Comparison of ENCODE assay signal across 4 fruit fly cellular contexts in genomic region chrX:7908239-7909068, dm6.
TF ChIP-seq lines count a peak whose summit lies in the region.

dpr14 (minus strand) TSS chrX:7908286.
spidey (plus strand) TSS chrX:7908931.

TF ChIP-seq in whole organism, adult, 20 proteins besides CTCF, POLR2A, EP300 and RAD21 (continued from another document):
- peak; percentile 84 for TF ChIP-seq CG12768 (GFP tag; optimal IDR thresholded peaks at IDR 0.05; lab: Kevin White, UChicago)
- TF ChIP-seq tj (GFP tag; optimal IDR thresholded peaks at IDR 0.05; lab: Kevin White, UChicago): no peak

TF ChIP-seq in whole organism, embryonic, 481 proteins besides CTCF, POLR2A, EP300 and RAD21 (continued from another document and continues in another):
- peak; percentile 89 for TF ChIP-seq esg (GFP tag; conservative IDR thresholded peaks at IDR 0.05; lab: Robert Waterston, UW)
- peak; percentile 22; the same call in 1 of the 2 replicates for TF ChIP-seq amos (GFP tag; IDR thresholded peaks at IDR 0.05; lab: Robert Waterston, UW; ENCODE audit: partially characterized antibody)
- TF ChIP-seq bab2 (GFP tag; optimal IDR thresholded peaks at IDR 0.05; lab: Kevin White, UChicago): peak; percentile 82
- peak; percentile 36 for TF ChIP-seq CG8478 (optimal IDR thresholded peaks at IDR 0.05; lab: Kevin White, UChicago)
- peak; percentile 44 to 92 for TF ChIP-seq bsh (GFP tag; optimal IDR thresholded peaks at IDR 0.05; lab: Kevin White, UChicago)
- peak; percentile 41; the same call in 1 of the 2 replicates for TF ChIP-seq dan (GFP tag; IDR thresholded peaks at IDR 0.05; lab: Robert Waterston, UW)
- peak; percentile 94 for TF ChIP-seq CG7839 (tag; optimal IDR thresholded peaks at IDR 0.05; lab: Kevin White, UChicago)
- TF ChIP-seq Trl (optimal IDR thresholded peaks at IDR 0.05; lab: Kevin White, UChicago): peak in 1 of 2 experiments; percentile 19
- peak; percentile 87 for TF ChIP-seq Trl (GFP tag; optimal IDR thresholded peaks at IDR 0.05; lab: Kevin White, UChicago)
- peak; percentile 85 for TF ChIP-seq shn (GFP tag; optimal IDR thresholded peaks at IDR 0.05; lab: Kevin White, UChicago)
- no peak for TF ChIP-seq prd (optimal IDR thresholded peaks at IDR 0.05; lab: Kevin White, UChicago)
- peak; percentile 93 for TF ChIP-seq prd (GFP tag; IDR thresholded peaks at IDR 0.05; lab: Robert Waterston, UW)
- TF ChIP-seq CG1233 (GFP tag; optimal IDR thresholded peaks at IDR 0.05; lab: Kevin White, UChicago): peak; percentile 85
- TF ChIP-seq CG8089 (GFP tag; optimal IDR thresholded peaks at IDR 0.05; lab: Kevin White, UChicago): peak; percentile 75
- TF ChIP-seq CG13775 (GFP tag; optimal IDR thresholded peaks at IDR 0.05; lab: Kevin White, UChicago): peak; percentile 86
- TF ChIP-seq tx (GFP tag; optimal IDR thresholded peaks at IDR 0.05; lab: Kevin White, UChicago): peak; percentile 86
- peak; percentile 55 for TF ChIP-seq CG3995 (GFP tag; optimal IDR thresholded peaks at IDR 0.05; lab: Kevin White, UChicago)
- peak; percentile 64 for TF ChIP-seq Usf (GFP tag; optimal IDR thresholded peaks at IDR 0.05; lab: Kevin White, UChicago)
- peak; percentile 86 for TF ChIP-seq oc (tag; optimal IDR thresholded peaks at IDR 0.05; lab: Kevin White, UChicago)
- TF ChIP-seq org-1 (GFP tag; optimal IDR thresholded peaks at IDR 0.05; lab: Kevin White, UChicago): peak; percentile 89
- no peak for TF ChIP-seq zf30C (GFP tag; optimal IDR thresholded peaks at IDR 0.05; lab: Kevin White, UChicago)
- peak; percentile 95 for TF ChIP-seq CG12769 (tag; optimal IDR thresholded peaks at IDR 0.05; lab: Kevin White, UChicago)
- TF ChIP-seq CG43689 (GFP tag; IDR thresholded peaks at IDR 0.05; lab: Robert Waterston, UW): peak; percentile 46; the same call in 1 of the 2 replicates
- TF ChIP-seq Adf1 (GFP tag; IDR thresholded peaks at IDR 0.05; lab: Robert Waterston, UW): peak; percentile 83; the same call in 1 of the 2 replicates
- peak; percentile 77 for TF ChIP-seq btn (GFP tag; optimal IDR thresholded peaks at IDR 0.05; lab: Kevin White, UChicago)
- peak; percentile 83 for TF ChIP-seq CG8944 (GFP tag; optimal IDR thresholded peaks at IDR 0.05; lab: Kevin White, UChicago)
- peak; percentile 38 for TF ChIP-seq NK7.1 (GFP tag; optimal IDR thresholded peaks at IDR 0.05; lab: Kevin White, UChicago)
- no peak for TF ChIP-seq jing (GFP tag; optimal IDR thresholded peaks at IDR 0.05; lab: Kevin White, UChicago)
- TF ChIP-seq bowl (GFP tag; IDR thresholded peaks at IDR 0.05; lab: Robert Waterston, UW): peak; percentile 77
- TF ChIP-seq E2f1 (GFP tag; IDR thresholded peaks at IDR 0.05; lab: Robert Waterston, UW): peak; percentile 91
- TF ChIP-seq Doc3 (GFP tag; IDR thresholded peaks at IDR 0.05; lab: Robert Waterston, UW; ENCODE audit: partially characterized antibody): 0 out of 3 replicates have a peak, but pooled peaks have one; percentile 15
- TF ChIP-seq CG17359 (tag; optimal IDR thresholded peaks at IDR 0.05; lab: Kevin White, UChicago): peak; percentile 92
- TF ChIP-seq ttk (GFP tag; IDR thresholded peaks at IDR 0.05; lab: Robert Waterston, UW): peak; percentile 90
- TF ChIP-seq CG6813 (GFP tag; optimal IDR thresholded peaks at IDR 0.05; lab: Kevin White, UChicago): peak; percentile 92
- peak; percentile 80 for TF ChIP-seq Spps (tag; optimal IDR thresholded peaks at IDR 0.05; lab: Kevin White, UChicago)
- peak; percentile 49; the same call in 1 of the 2 replicates for TF ChIP-seq gt (GFP tag; IDR thresholded peaks at IDR 0.05; lab: Robert Waterston, UW)
- peak; percentile 86 for TF ChIP-seq Blimp-1 (GFP tag; optimal IDR thresholded peaks at IDR 0.05; lab: Kevin White, UChicago)
- TF ChIP-seq CG14441 (GFP tag; IDR thresholded peaks at IDR 0.05; lab: Robert Waterston, UW): peak; percentile 86
- TF ChIP-seq YL-1 (GFP tag; optimal IDR thresholded peaks at IDR 0.05; lab: Kevin White, UChicago): peak; percentile 88
- no peak for TF ChIP-seq yki (optimal IDR thresholded peaks at IDR 0.05; lab: Kevin White, UChicago)
- peak; percentile 45 for TF ChIP-seq Sry-δ (GFP tag; optimal IDR thresholded peaks at IDR 0.05; lab: Kevin White, UChicago)

TF ChIP-seq in whole organism, prepupa, 60 proteins besides CTCF, POLR2A, EP300 and RAD21 (continued from another document):
- TF ChIP-seq Sox102F (GFP tag; optimal IDR thresholded peaks at IDR 0.05; lab: Kevin White, UChicago) (peak; percentile 83), vri (GFP tag; optimal IDR thresholded peaks at IDR 0.05; lab: Kevin White, UChicago) (peak; percentile 99), CG8119 (GFP tag; IDR thresholded peaks at IDR 0.05; lab: Robert Waterston, UW) (peak; percentile 85), CG6854 (GFP tag; optimal IDR thresholded peaks at IDR 0.05; lab: Kevin White, UChicago) (peak; percentile 63), CG8319 (GFP tag; optimal IDR thresholded peaks at IDR 0.05; lab: Kevin White, UChicago) (peak; percentile 53), CG34406 (GFP tag; optimal IDR thresholded peaks at IDR 0.05; lab: Kevin White, UChicago) (peak; percentile 73), acj6 (GFP tag; optimal IDR thresholded peaks at IDR 0.05; lab: Kevin White, UChicago) (peak; percentile 75), lz (GFP tag; optimal IDR thresholded peaks at IDR 0.05; lab: Kevin White, UChicago) (peak; percentile 82), CG6808 (GFP tag; optimal IDR thresholded peaks at IDR 0.05; lab: Kevin White, UChicago) (peak; percentile 74), CG16779 (tag; optimal IDR thresholded peaks at IDR 0.05; lab: Kevin White, UChicago) (peak; percentile 54), CG11762 (GFP tag; optimal IDR thresholded peaks at IDR 0.05; lab: Kevin White, UChicago; ENCODE audit: insufficient read depth) (peak; percentile 76), CG9139 (GFP tag; optimal IDR thresholded peaks at IDR 0.05; lab: Kevin White, UChicago) (peak; percentile 60), esn (GFP tag; optimal IDR thresholded peaks at IDR 0.05; lab: Kevin White, UChicago) (peak; percentile 77), Ets96B (tag; optimal IDR thresholded peaks at IDR 0.05; lab: Kevin White, UChicago) (peak; percentile 79), Smox (GFP tag; optimal IDR thresholded peaks at IDR 0.05; lab: Kevin White, UChicago) (no peak), CG3032 (tag; optimal IDR thresholded peaks at IDR 0.05; lab: Kevin White, UChicago) (peak; percentile 70), CG10631 (GFP tag; optimal IDR thresholded peaks at IDR 0.05; lab: Kevin White, UChicago) (peak; percentile 76), CG3919 (GFP tag; optimal IDR thresholded peaks at IDR 0.05; lab: Kevin White, UChicago) (peak; percentile 78), Sox15 (GFP tag; optimal IDR thresholded peaks at IDR 0.05; lab: Kevin White, UChicago) (peak; percentile 46), Hr39 (GFP tag; optimal IDR thresholded peaks at IDR 0.05; lab: Kevin White, UChicago) (peak; percentile 79), fd59A (GFP tag; optimal IDR thresholded peaks at IDR 0.05; lab: Kevin White, UChicago) (peak; percentile 65), Hr4 (GFP tag; optimal IDR thresholded peaks at IDR 0.05; lab: Kevin White, UChicago) (peak; percentile 81), Hr38 (GFP tag; optimal IDR thresholded peaks at IDR 0.05; lab: Kevin White, UChicago) (no peak), fkh (GFP tag; optimal IDR thresholded peaks at IDR 0.05; lab: Kevin White, UChicago) (peak; percentile 66), Eip75B (GFP tag; optimal IDR thresholded peaks at IDR 0.05; lab: Kevin White, UChicago) (peak; percentile 84), CG31627 (GFP tag; optimal IDR thresholded peaks at IDR 0.05; lab: Kevin White, UChicago) (peak; percentile 84), CG1621 (tag; optimal IDR thresholded peaks at IDR 0.05; lab: Kevin White, UChicago) (peak; percentile 76), CG6792 (GFP tag; optimal IDR thresholded peaks at IDR 0.05; lab: Kevin White, UChicago) (peak; percentile 70), Blimp-1 (GFP tag; optimal IDR thresholded peaks at IDR 0.05; lab: Kevin White, UChicago) (peak; percentile 44), Ets21C (GFP tag; optimal IDR thresholded peaks at IDR 0.05; lab: Kevin White, UChicago) (peak; percentile 70), fd85E (GFP tag; optimal IDR thresholded peaks at IDR 0.05; lab: Kevin White, UChicago) (peak; percentile 21), pdm3 (GFP tag; optimal IDR thresholded peaks at IDR 0.05; lab: Kevin White, UChicago) (peak; percentile 86), CG7368 (GFP tag; optimal IDR thresholded peaks at IDR 0.05; lab: Kevin White, UChicago) (peak; percentile 66), Sox14 (GFP tag; optimal IDR thresholded peaks at IDR 0.05; lab: Kevin White, UChicago) (peak; percentile 84), CG10669 (GFP tag; optimal IDR thresholded peaks at IDR 0.05; lab: Kevin White, UChicago) (peak; percentile 75), CG32006 (GFP tag; optimal IDR thresholded peaks at IDR 0.05; lab: Kevin White, UChicago) (peak; percentile 84), Met (GFP tag; optimal IDR thresholded peaks at IDR 0.05; lab: Kevin White, UChicago) (peak; percentile 88), Eip93F (GFP tag; optimal IDR thresholded peaks at IDR 0.05; lab: Kevin White, UChicago) (peak; percentile 17), svp (GFP tag; lab: Kevin White, UChicago) (peak; percentile 90), Gug (GFP tag; IDR thresholded peaks at IDR 0.05; lab: Robert Waterston, UW) (peak; percentile 81), CG11294 (GFP tag; IDR thresholded peaks at IDR 0.05; lab: Robert Waterston, UW) (peak; percentile 75)

TF ChIP-seq in whole organism, wandering third instar larva, 38 proteins besides CTCF, POLR2A, EP300 and RAD21 (continued from another document):
- TF ChIP-seq HLH106 (tag; optimal IDR thresholded peaks at IDR 0.05; lab: Kevin White, UChicago) (peak; percentile 83), Dif (GFP tag; optimal IDR thresholded peaks at IDR 0.05; lab: Kevin White, UChicago; ENCODE audit: partially characterized antibody) (peak; percentile 36), Mio (GFP tag; optimal IDR thresholded peaks at IDR 0.05; lab: Kevin White, UChicago) (peak; percentile 22), Vsx2 (GFP tag; optimal IDR thresholded peaks at IDR 0.05; lab: Kevin White, UChicago; ENCODE audit: partially characterized antibody) (peak; percentile 65)
